Worm (Caenorhabditis elegans) whole organism, L4/young adult: ENCODE data around the gene plep-1.

ENCODE experiments used
- W03F9.2 ChIP-seq: fragments of 150-350 bp; optimal IDR thresholded peaks from 2 replicates; lab custom pipeline; 2014; ENCODE audit warnings: missing biosample characterization, missing genetic modification characterization
- dao-5 ChIP-seq: sonication (generic microtip); optimal IDR thresholded peaks from 2 replicates; lab custom pipeline; 2016; ENCODE audit warnings: missing genotype, missing genetic modification characterization, moderate library complexity, missing compliant biosample characterization
- him-1 ChIP-seq: sonication (generic microtip); optimal IDR thresholded peaks from 2 replicates; lab custom pipeline; 2016; ENCODE audit warnings: missing genotype, missing genetic modification reagents, missing genetic modification characterization, missing compliant biosample characterization

DNA sequence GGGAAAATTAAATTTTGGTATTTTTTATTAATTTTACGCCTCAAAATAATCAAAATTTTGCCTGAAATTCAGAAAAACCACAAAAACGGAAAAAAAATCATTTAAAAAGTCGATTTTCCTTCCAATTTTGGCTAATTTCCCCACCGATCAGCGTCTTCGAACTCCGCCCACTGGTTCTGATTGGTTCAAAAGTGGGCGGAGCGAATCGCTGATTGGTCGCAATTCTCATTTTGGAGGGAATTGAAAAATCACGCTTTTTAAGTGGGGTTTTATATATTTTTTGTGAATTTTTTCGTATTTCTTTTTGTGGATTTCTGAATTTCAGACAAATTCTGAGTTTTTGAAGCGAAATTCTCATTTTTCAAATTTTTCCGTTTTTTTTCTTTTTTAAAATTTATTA, 25.1 kb downstream of the plep-1 start:
- TF ChIP-seq dao-5 (no peak), W03F9.2 (tag; lab: Kevin White, UChicago) (no peak), him-1 (tag; lab: Kevin White, UChicago) (no peak)
